Worm (Caenorhabditis elegans) whole organism, L3 larva: Measurements from ENCODE around the gene C16C8.9.

Experiments
- aly-2 ChIP-seq: fragments of 150-350 bp; optimal IDR thresholded peaks from 2 replicates; lab custom pipeline; 2014; ENCODE audit warnings: missing biosample characterization, missing genetic modification characterization
- elt-1 ChIP-seq: fragments of 150-350 bp; optimal IDR thresholded peaks from 2 replicates; lab custom pipeline; 2014; ENCODE audit warnings: missing biosample characterization, missing genetic modification characterization
- elt-3 ChIP-seq, 3 experiments: fragments of 150-350 bp in 1 of 3; sonication (generic microtip) in 2 of 3; optimal IDR thresholded peaks; 2 replicates in 2 of 3; 4 replicates in 1 of 3; lab custom pipeline; 2014 to 2017; ENCODE audit warnings: missing biosample characterization in 3 of 3, missing genetic modification characterization in 3 of 3
- fkh-2 ChIP-seq: fragments of 150-350 bp; optimal IDR thresholded peaks from 2 replicates; lab custom pipeline; 2014; ENCODE audit warnings: missing biosample characterization, missing genetic modification reagents, missing genetic modification characterization
- jun-1 ChIP-seq: fragments of 150-350 bp; optimal IDR thresholded peaks from 2 replicates; lab custom pipeline; 2014; ENCODE audit warnings: missing biosample characterization, missing genetic modification reagents, missing genetic modification characterization
- lin-39 ChIP-seq: fragments of 150-350 bp; optimal IDR thresholded peaks from 2 replicates; lab custom pipeline; 2018; ENCODE audit warnings: missing biosample characterization, missing genetic modification reagents, missing genetic modification characterization
- nhr-237 ChIP-seq: fragments of 150-350 bp; optimal IDR thresholded peaks from 2 replicates; lab custom pipeline; 2014; ENCODE audit warnings: missing biosample characterization, missing genetic modification characterization
- nhr-25 ChIP-seq: sonication (generic microtip); optimal IDR thresholded peaks from 2 replicates; lab custom pipeline; 2017; ENCODE audit warnings: missing biosample characterization, missing genetic modification characterization
- nhr-67 ChIP-seq: fragments of 150-350 bp; optimal IDR thresholded peaks from 2 replicates; lab custom pipeline; 2014; ENCODE audit warnings: missing biosample characterization, missing genetic modification characterization
- pqm-1 ChIP-seq: fragments of 150-350 bp; optimal IDR thresholded peaks from 2 replicates; lab custom pipeline; 2017; ENCODE audit warnings: missing biosample characterization, missing genetic modification characterization, inconsistent platforms
- ztf-4 ChIP-seq: fragments of 150-350 bp; optimal IDR thresholded peaks from 2 replicates; lab custom pipeline; 2014; ENCODE audit warnings: missing biosample characterization, missing genetic modification characterization

- no peak for TF ChIP-seq elt-3 (tag; optimal IDR thresholded peaks at IDR 0.05; lab: Kevin White, UChicago)
- no peak for TF ChIP-seq nhr-67 (tag; lab: Kevin White, UChicago)
- TF ChIP-seq nhr-237: no peak
- no peak for TF ChIP-seq pqm-1 (tag; lab: Kevin White, UChicago)
- no peak for TF ChIP-seq jun-1
- no peak for TF ChIP-seq aly-2 (tag; lab: Kevin White, UChicago)
- TF ChIP-seq nhr-25 (tag; lab: Kevin White, UChicago): no peak
- no peak for TF ChIP-seq fkh-2 (tag; lab: Kevin White, UChicago)
- no peak for TF ChIP-seq elt-1
- TF ChIP-seq lin-39 (tag; lab: Kevin White, UChicago): no peak
- no peak for TF ChIP-seq ztf-4
Measured at ce11 chrII:3444280-3444679, 18.7 kb downstream of the C16C8.9 start, which contains the start of gene C16C8.4.
